Worm (Caenorhabditis elegans) whole organism, L2 larva: Measurements from ENCODE around the gene gln-6.

Experiments
- C34F6.9 ChIP-seq: fragments of 150-350 bp; optimal IDR thresholded peaks from 2 replicates; lab custom pipeline; 2014; ENCODE audit warnings: missing biosample characterization, missing genetic modification characterization
- R02D3.7 ChIP-seq: fragments of 150-350 bp; optimal IDR thresholded peaks from 2 replicates; lab custom pipeline; 2014; ENCODE audit warnings: missing biosample characterization, missing genetic modification characterization
- ZK546.5 ChIP-seq: sonication (generic microtip); optimal IDR thresholded peaks from 2 replicates; lab custom pipeline; 2017; ENCODE audit warnings: missing biosample characterization, missing genetic modification characterization
- ama-1 ChIP-seq: fragments of 150-350 bp; optimal IDR thresholded peaks from 2 replicates; lab custom pipeline; 2018; ENCODE audit warnings: inconsistent platforms
- crh-2 ChIP-seq: sonication (generic microtip); optimal IDR thresholded peaks from 2 replicates; lab custom pipeline; 2017; ENCODE audit warnings: missing biosample characterization, missing genetic modification characterization
- elt-1 ChIP-seq: fragments of 150-350 bp; optimal IDR thresholded peaks from 2 replicates; lab custom pipeline; 2014; ENCODE audit warnings: missing biosample characterization, missing genetic modification characterization
- elt-3 ChIP-seq: sonication (generic microtip); optimal IDR thresholded peaks from 2 replicates; lab custom pipeline; 2017; ENCODE audit warnings: missing biosample characterization, missing genetic modification characterization
- fos-1 ChIP-seq: fragments of 150-350 bp; optimal IDR thresholded peaks from 2 replicates; lab custom pipeline; 2014; ENCODE audit warnings: missing biosample characterization, missing genetic modification characterization
- gmeb-1 ChIP-seq: fragments of 150-350 bp; optimal IDR thresholded peaks from 2 replicates; lab custom pipeline; 2014; ENCODE audit warnings: missing biosample characterization, missing genetic modification characterization
- lin-11 ChIP-seq: fragments of 150-350 bp; sonication (generic microtip); optimal IDR thresholded peaks from 2 replicates; lab custom pipeline; 2014; ENCODE audit warnings: missing biosample characterization, missing genetic modification characterization, inconsistent platforms, mixed read lengths
- lin-39 ChIP-seq: fragments of 150-350 bp; optimal IDR thresholded peaks from 2 replicates; lab custom pipeline; 2014; ENCODE audit warnings: missing biosample characterization, missing genetic modification reagents, missing genetic modification characterization
- lsy-2 ChIP-seq, 2 experiments: fragments of 150-350 bp in 1 of 2; sonication (generic microtip) in 1 of 2; optimal IDR thresholded peaks; 2 replicates each; lab custom pipeline; 2014 to 2017; ENCODE audit warnings: missing biosample characterization in 2 of 2, missing genetic modification characterization in 2 of 2
- mab-5 ChIP-seq: fragments of 150-350 bp; optimal IDR thresholded peaks from 2 replicates; lab custom pipeline; 2014; ENCODE audit warnings: missing biosample characterization, missing genetic modification characterization
- mbf-1 ChIP-seq: sonication (generic microtip); optimal IDR thresholded peaks from 2 replicates; lab custom pipeline; 2017; ENCODE audit warnings: missing biosample characterization, missing genetic modification characterization
- mdl-1 ChIP-seq, 2 experiments: fragments of 150-350 bp in 1 of 2; sonication (generic microtip) in 1 of 2; optimal IDR thresholded peaks; 2 replicates each; lab custom pipeline; 2017; ENCODE audit warnings: missing biosample characterization in 2 of 2, missing genetic modification characterization in 2 of 2
- nhr-10 ChIP-seq: sonication (generic microtip); optimal IDR thresholded peaks from 2 replicates; lab custom pipeline; 2017; ENCODE audit warnings: missing biosample characterization, missing genetic modification characterization
- nhr-11 ChIP-seq: fragments of 150-350 bp; optimal IDR thresholded peaks from 2 replicates; lab custom pipeline; 2014; ENCODE audit warnings: missing biosample characterization, missing genetic modification characterization
- nhr-12 ChIP-seq: fragments of 150-350 bp; optimal IDR thresholded peaks from 2 replicates; lab custom pipeline; 2014; ENCODE audit warnings: missing biosample characterization, missing genetic modification characterization
- nhr-21 ChIP-seq: fragments of 150-350 bp; optimal IDR thresholded peaks from 2 replicates; lab custom pipeline; 2014; ENCODE audit warnings: missing biosample characterization, missing genetic modification characterization
- nhr-23 ChIP-seq: fragments of 150-350 bp; optimal IDR thresholded peaks from 2 replicates; lab custom pipeline; 2014; ENCODE audit warnings: missing biosample characterization, missing genetic modification reagents, missing genetic modification characterization
- nhr-237 ChIP-seq: fragments of 150-350 bp; optimal IDR thresholded peaks from 2 replicates; lab custom pipeline; 2014; ENCODE audit warnings: missing biosample characterization, missing genetic modification characterization
- nhr-25 ChIP-seq: fragments of 150-350 bp; sonication (generic microtip); optimal IDR thresholded peaks from 3 replicates; lab custom pipeline; 2014; ENCODE audit warnings: missing biosample characterization, missing genetic modification characterization
- nhr-6 ChIP-seq: fragments of 150-350 bp; optimal IDR thresholded peaks from 2 replicates; lab custom pipeline; 2014; ENCODE audit warnings: missing biosample characterization, missing genetic modification characterization
- nhr-77 ChIP-seq: fragments of 150-350 bp; optimal IDR thresholded peaks from 2 replicates; lab custom pipeline; 2014; ENCODE audit warnings: missing biosample characterization, missing genetic modification characterization
- peb-1 ChIP-seq: fragments of 150-350 bp; optimal IDR thresholded peaks from 2 replicates; lab custom pipeline; 2014; ENCODE audit warnings: missing biosample characterization, missing genetic modification characterization
- sem-4 ChIP-seq: fragments of 150-350 bp; optimal IDR thresholded peaks from 2 replicates; lab custom pipeline; 2014; ENCODE audit warnings: missing biosample characterization, missing genetic modification reagents, missing genetic modification characterization
- skn-1 ChIP-seq: sonication (generic microtip); optimal IDR thresholded peaks from 2 replicates; lab custom pipeline; 2017; ENCODE audit warnings: missing biosample characterization, missing genetic modification characterization
- sma-3 ChIP-seq: sonication (generic microtip); optimal IDR thresholded peaks from 2 replicates; lab custom pipeline; 2016; ENCODE audit warnings: missing genetic modification reagents, missing genetic modification characterization, missing compliant biosample characterization
- sma-9 ChIP-seq, 2 experiments: fragments of 150-350 bp in 1 of 2; sonication (generic microtip) in 1 of 2; optimal IDR thresholded peaks; 2 replicates each; lab custom pipeline; 2014 to 2016; ENCODE audit warnings: missing genetic modification characterization in 2 of 2, mild to moderate bottlenecking in 1 of 2, missing biosample characterization in 1 of 2, missing compliant biosample characterization in 1 of 2, missing genetic modification reagents in 1 of 2, moderate library complexity in 1 of 2
- snpc-4 ChIP-seq: fragments of 150-350 bp; optimal IDR thresholded peaks from 2 replicates; lab custom pipeline; 2014; ENCODE audit warnings: missing biosample characterization, missing genetic modification characterization
- unc-55 ChIP-seq: fragments of 150-350 bp; sonication (generic microtip); optimal IDR thresholded peaks from 3 replicates; lab custom pipeline; 2014; ENCODE audit warnings: missing biosample characterization, missing genetic modification reagents, missing genetic modification characterization
- unc-62 ChIP-seq: fragments of 150-350 bp; optimal IDR thresholded peaks from 2 replicates; lab custom pipeline; 2014; ENCODE audit warnings: missing biosample characterization, missing genetic modification reagents, missing genetic modification characterization
- zag-1 ChIP-seq: fragments of 150-350 bp; optimal IDR thresholded peaks from 2 replicates; lab custom pipeline; 2014; ENCODE audit warnings: missing biosample characterization, missing genetic modification characterization
- ztf-11 ChIP-seq: sonication (generic microtip); optimal IDR thresholded peaks from 2 replicates; lab custom pipeline; 2017; ENCODE audit warnings: missing biosample characterization, missing genetic modification characterization

Gene gln-6

ce11 chrIV:9735750-9736149, 5.0 kb downstream of the gln-6 start (continued):
- no peak for TF ChIP-seq nhr-237 (tag; lab: Kevin White, UChicago)
- no peak for TF ChIP-seq elt-3 (tag; lab: Kevin White, UChicago)
- no peak for TF ChIP-seq mbf-1 (tag; lab: Kevin White, UChicago)
- TF ChIP-seq R02D3.7 (tag; lab: Kevin White, UChicago): no peak
- no peak for TF ChIP-seq peb-1 (tag; lab: Kevin White, UChicago)
- TF ChIP-seq nhr-21 (tag; lab: Kevin White, UChicago): no peak
- no peak for TF ChIP-seq lin-39 (tag; lab: Kevin White, UChicago)
- no peak for TF ChIP-seq unc-62 (GFP tag; lab: Kevin White, UChicago)
- TF ChIP-seq C34F6.9: peak; percentile 3
- TF ChIP-seq mdl-1 (tag; optimal IDR thresholded peaks at IDR 0.05; lab: Kevin White, UChicago): no peak
- peak; percentile 92 for TF ChIP-seq fos-1 (tag; lab: Kevin White, UChicago)
- TF ChIP-seq ZK546.5 (tag; lab: Kevin White, UChicago): no peak
- TF ChIP-seq lin-11 (tag; lab: Kevin White, UChicago): no peak
- TF ChIP-seq snpc-4: no peak

ce11 chrIV:9734861-9735260, 5.8 kb downstream of the gln-6 start:
- TF ChIP-seq elt-1 (tag; lab: Kevin White, UChicago): no peak
- TF ChIP-seq gmeb-1: no peak
- no peak for TF ChIP-seq lin-11 (tag; lab: Kevin White, UChicago)
- TF ChIP-seq ztf-11: no peak
- TF ChIP-seq mbf-1 (tag; lab: Kevin White, UChicago): no peak
- no peak for TF ChIP-seq nhr-23 (tag; lab: Kevin White, UChicago)
- TF ChIP-seq lsy-2 (tag; optimal IDR thresholded peaks at IDR 0.05; lab: Kevin White, UChicago): peak in 1 of 2 experiments; percentile 3
- TF ChIP-seq nhr-6 (tag; lab: Kevin White, UChicago): no peak
- TF ChIP-seq nhr-11 (tag; lab: Kevin White, UChicago): no peak
- TF ChIP-seq, all 48 proteins: peak for 1

ce11 chrIV:9733904-9734303, 6.8 kb downstream of the gln-6 start:
- TF ChIP-seq R02D3.7 (tag; lab: Kevin White, UChicago): no peak
- TF ChIP-seq crh-2 (tag; lab: Kevin White, UChicago): no peak
- no peak for TF ChIP-seq ztf-11
- TF ChIP-seq zag-1 (tag; lab: Kevin White, UChicago): no peak
- TF ChIP-seq peb-1 (tag; lab: Kevin White, UChicago): no peak
- TF ChIP-seq sma-9 (GFP tag; optimal IDR thresholded peaks at IDR 0.05; lab: Kevin White, UChicago): no peak
- TF ChIP-seq sma-9 (tag; optimal IDR thresholded peaks at IDR 0.05; lab: Kevin White, UChicago): no peak
- no peak for TF ChIP-seq mab-5 (tag; lab: Kevin White, UChicago)
- TF ChIP-seq mbf-1 (tag; lab: Kevin White, UChicago): no peak
- TF ChIP-seq lin-11 (tag; lab: Kevin White, UChicago): no peak
- no peak for TF ChIP-seq nhr-11 (tag; lab: Kevin White, UChicago)
- TF ChIP-seq nhr-12 (tag; lab: Kevin White, UChicago): no peak
- no peak for TF ChIP-seq nhr-10 (tag; lab: Kevin White, UChicago)
- TF ChIP-seq nhr-23 (tag; lab: Kevin White, UChicago): no peak
- TF ChIP-seq unc-55 (GFP tag; lab: Kevin White, UChicago): no peak

- no peak for TF ChIP-seq sem-4 (tag; lab: Kevin White, UChicago)
- no peak for TF ChIP-seq lin-11 (tag; lab: Kevin White, UChicago)
- TF ChIP-seq skn-1 (tag; lab: Kevin White, UChicago): no peak
- no peak for TF ChIP-seq elt-1 (tag; lab: Kevin White, UChicago)
- TF ChIP-seq mbf-1 (tag; lab: Kevin White, UChicago): no peak
- TF ChIP-seq, all 48 proteins: peak for 0
Measured at ce11 chrIV:9728376-9728775, 12.3 kb downstream of the gln-6 start, which contains the start of gene nhr-100. Gene nhr-100 (plus strand): TSS chrIV:9728676.

- TF ChIP-seq nhr-25: no peak
- no peak for TF ChIP-seq nhr-21 (tag; lab: Kevin White, UChicago)
- TF ChIP-seq sma-3 (GFP tag; lab: Kevin White, UChicago): no peak
- no peak for TF ChIP-seq nhr-11 (tag; lab: Kevin White, UChicago)
- TF ChIP-seq gmeb-1: no peak
- TF ChIP-seq elt-1 (tag; lab: Kevin White, UChicago): no peak
- TF ChIP-seq nhr-77: no peak
- no peak for TF ChIP-seq crh-2 (tag; lab: Kevin White, UChicago)
- TF ChIP-seq peb-1 (tag; lab: Kevin White, UChicago): no peak
- TF ChIP-seq ama-1: no peak
- no peak for TF ChIP-seq mab-5 (tag; lab: Kevin White, UChicago)
Measured at ce11 chrIV:9727217-9727616, 13.5 kb downstream of the gln-6 start.
